Fruit fly (Drosophila melanogaster): ENCODE data around the gene regucalcin.

Gene regucalcin

dm6 chrX:12006678-12007441, 5.3 kb upstream of the regucalcin start, which contains the start of gene CG1806:
Gene CG1806, plus strand, starts transcription at chrX:12007176.
- TF ChIP-seq ttk (optimal IDR thresholded peaks at IDR 0.05) = no peak
- no peak for TF ChIP-seq h (optimal IDR thresholded peaks at IDR 0.05)
- TF ChIP-seq psq (optimal IDR thresholded peaks at IDR 0.05) = no peak
- no peak for TF ChIP-seq Sin3A (optimal IDR thresholded peaks at IDR 0.05)
- TF ChIP-seq insv (optimal IDR thresholded peaks at IDR 0.05) = no peak
- no peak for TF ChIP-seq Myc (optimal IDR thresholded peaks at IDR 0.05)

- TF ChIP-seq Sin3A (optimal IDR thresholded peaks at IDR 0.05) (no peak), h (optimal IDR thresholded peaks at IDR 0.05) (no peak), insv (optimal IDR thresholded peaks at IDR 0.05) (no peak), ttk (optimal IDR thresholded peaks at IDR 0.05) (no peak), Myc (optimal IDR thresholded peaks at IDR 0.05) (no peak), psq (optimal IDR thresholded peaks at IDR 0.05) (no peak)
These were observed 4.6 kb upstream of the regucalcin start for dm6 chrX:12007593-12007992.

dm6 chrX:12013098-12013493, 919 bp downstream of the regucalcin start:
- TF ChIP-seq insv (optimal IDR thresholded peaks at IDR 0.05) = no peak
- TF ChIP-seq Sin3A (optimal IDR thresholded peaks at IDR 0.05) = no peak
- TF ChIP-seq ttk (optimal IDR thresholded peaks at IDR 0.05) = no peak
- TF ChIP-seq Myc (optimal IDR thresholded peaks at IDR 0.05) = no peak
- TF ChIP-seq psq (optimal IDR thresholded peaks at IDR 0.05) = no peak
- no peak for TF ChIP-seq h (optimal IDR thresholded peaks at IDR 0.05)

dm6 chrX:12014131-12014530, 2.0 kb downstream of the regucalcin start:
- no peak for TF ChIP-seq h (optimal IDR thresholded peaks at IDR 0.05)
- TF ChIP-seq Myc (optimal IDR thresholded peaks at IDR 0.05) = no peak
- TF ChIP-seq psq (optimal IDR thresholded peaks at IDR 0.05) = no peak
- no peak for TF ChIP-seq ttk (optimal IDR thresholded peaks at IDR 0.05)

- no peak for TF ChIP-seq insv (optimal IDR thresholded peaks at IDR 0.05)
- TF ChIP-seq Myc (optimal IDR thresholded peaks at IDR 0.05) = no peak
- TF ChIP-seq psq (optimal IDR thresholded peaks at IDR 0.05) = no peak
- no peak for TF ChIP-seq Sin3A (optimal IDR thresholded peaks at IDR 0.05)
- TF ChIP-seq h (optimal IDR thresholded peaks at IDR 0.05) = no peak
- TF ChIP-seq ttk (optimal IDR thresholded peaks at IDR 0.05) = no peak
These were observed 2.7 kb downstream of the regucalcin start for dm6 chrX:12014800-12015389.

dm6 chrX:12017815-12018439, 5.8 kb downstream of the regucalcin start, which contains the start of gene Chrac-16:
Gene Chrac-16, minus strand, starts transcription at chrX:12017961.
- TF ChIP-seq psq (optimal IDR thresholded peaks at IDR 0.05) = no peak
- no peak for TF ChIP-seq Sin3A (optimal IDR thresholded peaks at IDR 0.05)
- TF ChIP-seq h (optimal IDR thresholded peaks at IDR 0.05) = no peak
- TF ChIP-seq ttk (optimal IDR thresholded peaks at IDR 0.05) = no peak
- TF ChIP-seq insv (optimal IDR thresholded peaks at IDR 0.05) = no peak
- TF ChIP-seq Myc (optimal IDR thresholded peaks at IDR 0.05) = no peak

dm6 chrX:12018440-12019101, 6.4 kb downstream of the regucalcin start, which contains the start of gene Lsm12a:
Gene Lsm12a, plus strand, starts transcription at chrX:12018640.
- no peak for TF ChIP-seq Myc (optimal IDR thresholded peaks at IDR 0.05)
- no peak for TF ChIP-seq insv (optimal IDR thresholded peaks at IDR 0.05)
- no peak for TF ChIP-seq h (optimal IDR thresholded peaks at IDR 0.05)

- TF ChIP-seq h (optimal IDR thresholded peaks at IDR 0.05) (no peak), ttk (optimal IDR thresholded peaks at IDR 0.05) (no peak), insv (optimal IDR thresholded peaks at IDR 0.05) (no peak), Myc (optimal IDR thresholded peaks at IDR 0.05) (no peak), psq (optimal IDR thresholded peaks at IDR 0.05) (no peak)
These were observed 8.7 kb downstream of the regucalcin start, which contains the start of gene Tango4 for dm6 chrX:12020857-12021256. Gene Tango4, plus strand, starts transcription at chrX:12021068.

- TF ChIP-seq insv (optimal IDR thresholded peaks at IDR 0.05) (no peak), h (optimal IDR thresholded peaks at IDR 0.05) (no peak), Myc (optimal IDR thresholded peaks at IDR 0.05) (no peak), Sin3A (optimal IDR thresholded peaks at IDR 0.05) (no peak), ttk (optimal IDR thresholded peaks at IDR 0.05) (no peak), psq (optimal IDR thresholded peaks at IDR 0.05) (no peak)
These were observed 9.6 kb downstream of the regucalcin start for dm6 chrX:12021750-12022149.

dm6 chrX:12028825-12029514, 16.8 kb downstream of the regucalcin start, which contains the start of gene Usp7:
Gene Usp7, minus strand, starts transcription at chrX:12029032.
- TF ChIP-seq insv (optimal IDR thresholded peaks at IDR 0.05) (no peak), h (optimal IDR thresholded peaks at IDR 0.05) (no peak), Sin3A (optimal IDR thresholded peaks at IDR 0.05) (no peak), ttk (optimal IDR thresholded peaks at IDR 0.05) (no peak), psq (optimal IDR thresholded peaks at IDR 0.05) (no peak), Myc (optimal IDR thresholded peaks at IDR 0.05) (no peak)

dm6 chrX:12031400-12031799, 19.2 kb downstream of the regucalcin start, which contains the start of gene Cyp311a1:
Gene Cyp311a1, minus strand, starts transcription at chrX:12031465.
- TF ChIP-seq ttk (optimal IDR thresholded peaks at IDR 0.05) (no peak), insv (optimal IDR thresholded peaks at IDR 0.05) (no peak), h (optimal IDR thresholded peaks at IDR 0.05) (no peak)
